Fruit fly (Drosophila melanogaster) whole organism, embryonic: Measurements from ENCODE around the gene Amacr.

ENCODE experiments used
- Atf-2 ChIP-seq: fragments of 200-800 bp; sonication (Bioruptor generic); optimal IDR thresholded peaks from 2 replicates; lab custom pipeline; 2016; ENCODE audit warnings: missing biosample characterization, missing genetic modification characterization
- B-H2 ChIP-seq: fragments of 200-800 bp; sonication (Bioruptor generic); optimal IDR thresholded peaks from 2 replicates; lab custom pipeline; 2018; ENCODE audit warnings: missing biosample characterization, mild to moderate bottlenecking, missing genetic modification characterization
- CG11093 ChIP-seq: fragments of 200-800 bp; sonication (Bioruptor generic); IDR thresholded peaks from 3 replicates; pipeline ENCODE4 v1.3.6; 2022; ENCODE audit warnings: missing biosample characterization, missing genetic modification characterization
- CG12155 ChIP-seq: fragments of 200-800 bp; sonication (Bioruptor generic); optimal IDR thresholded peaks from 3 replicates; lab custom pipeline; 2016; ENCODE audit warnings: missing biosample characterization, missing genetic modification characterization
- CG13894 ChIP-seq: fragments of 200-800 bp; sonication (Bioruptor generic); optimal IDR thresholded peaks from 3 replicates; lab custom pipeline; 2018; ENCODE audit warnings: missing biosample characterization, mild to moderate bottlenecking, missing genetic modification characterization, moderate library complexity
- CG14014 ChIP-seq: fragments of 200-800 bp; sonication (Bioruptor generic); IDR thresholded peaks from 2 replicates; pipeline ENCODE4 v1.3.6; 2022; ENCODE audit warnings: missing biosample characterization, missing genetic modification characterization
- CG14050 ChIP-seq: fragments of 200-800 bp; sonication (Bioruptor generic); IDR thresholded peaks from 3 replicates; pipeline ENCODE4 v1.3.6; 2022; ENCODE audit warnings: missing biosample characterization, missing genetic modification characterization
- CG14860 ChIP-seq: fragments of 200-800 bp; sonication (Bioruptor generic); IDR thresholded peaks from 3 replicates; pipeline ENCODE4 v1.3.6; 2022; ENCODE audit warnings: missing biosample characterization, missing genetic modification characterization; ENCODE audit not compliant: partially characterized antibody
- CG1647 ChIP-seq: fragments of 200-800 bp; sonication (Bioruptor generic); optimal IDR thresholded peaks from 3 replicates; lab custom pipeline; 2016; ENCODE audit warnings: missing biosample characterization, missing genetic modification characterization
- CG17186 ChIP-seq: fragments of 200-800 bp; sonication (Bioruptor generic); optimal IDR thresholded peaks from 3 replicates; lab custom pipeline; 2017; ENCODE audit warnings: missing biosample characterization, missing genetic modification reagents, missing genetic modification characterization
- CG17829 ChIP-seq: fragments of 200-800 bp; optimal IDR thresholded peaks from 2 replicates; lab custom pipeline; 2019; ENCODE audit warnings: missing biosample characterization, mild to moderate bottlenecking, missing genetic modification characterization, moderate library complexity
- CG30020 ChIP-seq: fragments of 200-800 bp; optimal IDR thresholded peaks from 2 replicates; lab custom pipeline; 2019; ENCODE audit warnings: missing biosample characterization, mild to moderate bottlenecking, missing genetic modification characterization, moderate library complexity
- CG3407 ChIP-seq: fragments of 200-800 bp; sonication (Bioruptor generic); optimal IDR thresholded peaks from 2 replicates; lab custom pipeline; 2018; ENCODE audit warnings: missing biosample characterization, mild to moderate bottlenecking, missing genetic modification characterization
- CG4617 ChIP-seq: fragments of 200-800 bp; sonication (Bioruptor generic); optimal IDR thresholded peaks from 3 replicates; lab custom pipeline; 2016; ENCODE audit warnings: missing biosample characterization, missing genetic modification characterization, borderline replicate concordance
- CG5245 ChIP-seq: fragments of 200-800 bp; sonication (Bioruptor generic); optimal IDR thresholded peaks from 3 replicates; lab custom pipeline; 2016; ENCODE audit warnings: missing biosample characterization, missing genetic modification characterization
- CG8290 ChIP-seq, 3 experiments: fragments of 200-800 bp; sonication (Bioruptor generic); optimal IDR thresholded peaks; 2 replicates each; lab custom pipeline; 2016 to 2019; ENCODE audit warnings: missing biosample characterization in 3 of 3, missing genetic modification characterization in 3 of 3, mild to moderate bottlenecking in 2 of 3, moderate library complexity in 1 of 3
- CoRest ChIP-seq: fragments of 200-800 bp; sonication (Bioruptor generic); optimal IDR thresholded peaks from 3 replicates; lab custom pipeline; 2018; ENCODE audit warnings: missing biosample characterization, mild to moderate bottlenecking, missing genetic modification characterization, moderate library complexity
- Dref ChIP-seq: fragments of 200-800 bp; sonication (Bioruptor generic); IDR thresholded peaks from 2 replicates; pipeline ENCODE4 v1.3.6; 2022; ENCODE audit warnings: missing biosample characterization, missing genetic modification characterization
- E2f2 ChIP-seq: fragments of 200-800 bp; sonication (Bioruptor generic); IDR thresholded peaks from 2 replicates; pipeline ENCODE4 v1.3.6; 2022; ENCODE audit warnings: missing biosample characterization, missing genetic modification characterization
- Ets97D ChIP-seq: fragments of 200-800 bp; sonication (Bioruptor generic); optimal IDR thresholded peaks from 3 replicates; lab custom pipeline; 2016; ENCODE audit warnings: missing biosample characterization, missing genetic modification characterization
- Fer2 ChIP-seq: fragments of 200-800 bp; sonication (Bioruptor generic); optimal IDR thresholded peaks from 2 replicates; lab custom pipeline; 2018; ENCODE audit warnings: missing biosample characterization, mild to moderate bottlenecking, missing genetic modification characterization, moderate library complexity
- Gug ChIP-seq: fragments of 200-800 bp; sonication (Bioruptor generic); IDR thresholded peaks from 4 replicates; pipeline ENCODE4 v1.3.6; 2022; ENCODE audit warnings: missing biosample characterization, missing genetic modification characterization
- HLH4C ChIP-seq: fragments of 200-800 bp; sonication (Bioruptor generic); IDR thresholded peaks from 3 replicates; pipeline ENCODE4 v1.3.6; 2022; ENCODE audit warnings: missing biosample characterization, missing genetic modification characterization; ENCODE audit not compliant: partially characterized antibody
- Hr78 ChIP-seq, 2 experiments: fragments of 200-800 bp in 1 of 2; fragments of >200 bp in 1 of 2; sonication (Bioruptor generic) in 1 of 2; optimal IDR thresholded peaks; 2 replicates each; lab custom pipeline; 2017 to 2019; ENCODE audit warnings: missing biosample characterization in 2 of 2, missing genetic modification characterization in 2 of 2, mild to moderate bottlenecking in 1 of 2, moderate library complexity in 1 of 2
- Hsf ChIP-seq: fragments of 200-800 bp; sonication (Bioruptor generic); optimal IDR thresholded peaks from 3 replicates; lab custom pipeline; 2016; ENCODE audit warnings: missing biosample characterization, missing genetic modification characterization
- Lhr ChIP-seq: fragments of 200-800 bp; sonication (Bioruptor generic); optimal IDR thresholded peaks from 3 replicates; lab custom pipeline; 2017; ENCODE audit warnings: mild to moderate bottlenecking, missing biosample characterization, missing genetic modification reagents, missing genetic modification characterization
- Myb ChIP-seq: fragments of 200-800 bp; sonication (Bioruptor generic); optimal IDR thresholded peaks from 2 replicates; lab custom pipeline; 2016; ENCODE audit warnings: missing biosample characterization, missing genetic modification characterization
- NK7.1 ChIP-seq: fragments of 200-800 bp; sonication (Bioruptor generic); optimal IDR thresholded peaks from 3 replicates; lab custom pipeline; 2016; ENCODE audit warnings: missing biosample characterization, missing genetic modification characterization
- Ptx1 ChIP-seq: fragments of 200-800 bp; sonication (Bioruptor generic); IDR thresholded peaks from 2 replicates; pipeline ENCODE4 v1.3.6; 2022; ENCODE audit warnings: missing biosample characterization, missing genetic modification characterization
- Xbp1 ChIP-seq: fragments of 200-800 bp; sonication (Bioruptor generic); optimal IDR thresholded peaks from 3 replicates; lab custom pipeline; 2016; ENCODE audit warnings: missing biosample characterization, mild to moderate bottlenecking, missing genetic modification characterization
- YL-1 ChIP-seq: fragments of 200-800 bp; sonication (Bioruptor generic); optimal IDR thresholded peaks from 3 replicates; lab custom pipeline; 2017; ENCODE audit warnings: missing biosample characterization, mild to moderate bottlenecking, missing genetic modification characterization
- amos ChIP-seq: fragments of 200-800 bp; sonication (Bioruptor generic); IDR thresholded peaks from 2 replicates; pipeline ENCODE4 v1.3.6; 2022; ENCODE audit warnings: missing biosample characterization, missing genetic modification characterization; ENCODE audit not compliant: partially characterized antibody
- ash1 ChIP-seq: fragments of 200-800 bp; sonication (Bioruptor generic); optimal IDR thresholded peaks from 2 replicates; lab custom pipeline; 2018; ENCODE audit warnings: missing biosample characterization, mild to moderate bottlenecking, missing genetic modification characterization
- bbx ChIP-seq: fragments of 200-800 bp; sonication (Bioruptor generic); IDR thresholded peaks from 2 replicates; pipeline ENCODE4 v1.3.6; 2022; ENCODE audit warnings: missing biosample characterization, missing genetic modification characterization; ENCODE audit not compliant: partially characterized antibody
- bsh ChIP-seq, 2 experiments: fragments of 200-800 bp; sonication (Bioruptor generic); optimal IDR thresholded peaks; 2 replicates each; lab custom pipeline; 2017 to 2018; ENCODE audit warnings: mild to moderate bottlenecking in 2 of 2, missing biosample characterization in 2 of 2, missing genetic modification characterization in 2 of 2, moderate library complexity in 1 of 2
- cas ChIP-seq: fragments of 200-800 bp; sonication (Bioruptor generic); IDR thresholded peaks from 2 replicates; pipeline ENCODE4 v1.3.6; 2022; ENCODE audit warnings: missing biosample characterization, missing genetic modification characterization
- dpn ChIP-seq, 2 experiments: fragments of 200-800 bp; sonication (Bioruptor generic); optimal IDR thresholded peaks; 3 replicates each; lab custom pipeline; 2016; ENCODE audit warnings: missing biosample characterization in 2 of 2, missing genetic modification characterization in 2 of 2
- emc ChIP-seq: fragments of 200-800 bp; sonication (Bioruptor generic); optimal IDR thresholded peaks from 2 replicates; lab custom pipeline; 2016; ENCODE audit warnings: missing biosample characterization, missing genetic modification characterization
- exex ChIP-seq: fragments of 200-800 bp; sonication (Bioruptor generic); optimal IDR thresholded peaks from 4 replicates; lab custom pipeline; 2018; ENCODE audit warnings: missing biosample characterization, mild to moderate bottlenecking, missing genetic modification characterization, moderate library complexity
- gce ChIP-seq: fragments of 200-800 bp; sonication (Bioruptor generic); IDR thresholded peaks from 3 replicates; pipeline ENCODE4 v1.3.6; 2022; ENCODE audit warnings: missing biosample characterization, missing genetic modification characterization
- gfzf ChIP-seq: fragments of 200-800 bp; sonication (Bioruptor generic); optimal IDR thresholded peaks from 2 replicates; lab custom pipeline; 2016; ENCODE audit warnings: missing biosample characterization, mild to moderate bottlenecking, missing genetic modification characterization, moderate library complexity
- grau ChIP-seq: fragments of 200-800 bp; optimal IDR thresholded peaks from 3 replicates; lab custom pipeline; 2019; ENCODE audit warnings: missing biosample characterization, mild to moderate bottlenecking, missing genetic modification characterization, moderate library complexity
- kay ChIP-seq: fragments of 200-800 bp; sonication (Bioruptor generic); optimal IDR thresholded peaks from 2 replicates; lab custom pipeline; 2016; ENCODE audit warnings: missing biosample characterization, missing genetic modification characterization
- nerfin-2 ChIP-seq: fragments of 200-800 bp; sonication (Bioruptor generic); IDR thresholded peaks from 2 replicates; pipeline ENCODE4 v1.3.6; 2022; ENCODE audit warnings: missing biosample characterization, missing genetic modification characterization; ENCODE audit not compliant: partially characterized antibody
- p53 ChIP-seq: fragments of 200-800 bp; sonication (Bioruptor generic); optimal IDR thresholded peaks from 2 replicates; lab custom pipeline; 2016; ENCODE audit warnings: missing biosample characterization, missing genetic modification characterization
- pzg ChIP-seq: fragments of 200-800 bp; sonication (Bioruptor generic); optimal IDR thresholded peaks from 3 replicates; lab custom pipeline; 2018; ENCODE audit warnings: missing biosample characterization, mild to moderate bottlenecking, missing genetic modification characterization, moderate library complexity
- sd ChIP-seq: fragments of 200-800 bp; sonication (Bioruptor generic); optimal IDR thresholded peaks from 3 replicates; lab custom pipeline; 2018; ENCODE audit warnings: missing biosample characterization, mild to moderate bottlenecking, missing genetic modification characterization, moderate library complexity
- sna ChIP-seq: fragments of 200-800 bp; sonication (Bioruptor generic); IDR thresholded peaks from 2 replicates; pipeline ENCODE4 v1.3.6; 2022; ENCODE audit warnings: missing biosample characterization, missing genetic modification characterization; ENCODE audit not compliant: partially characterized antibody
- stwl ChIP-seq: fragments of 200-800 bp; sonication (Bioruptor generic); optimal IDR thresholded peaks from 3 replicates; lab custom pipeline; 2018; ENCODE audit warnings: missing biosample characterization, mild to moderate bottlenecking, missing genetic modification characterization, moderate library complexity
- ttk ChIP-seq: fragments of 200-800 bp; sonication (Bioruptor generic); IDR thresholded peaks from 2 replicates; pipeline ENCODE4 v2.1.2; 2022; ENCODE audit warnings: missing biosample characterization, missing genetic modification characterization

Gene Amacr

dm6 chr2L:20734687-20735088, 17.5 kb downstream of the Amacr start (continued):
- TF ChIP-seq Ets97D (GFP tag; lab: Kevin White, UChicago): no peak
- TF ChIP-seq CG13894 (tag; lab: Kevin White, UChicago): no peak
- no peak for TF ChIP-seq gfzf (GFP tag; lab: Kevin White, UChicago)
- no peak for TF ChIP-seq CoRest (tag; lab: Kevin White, UChicago)
- TF ChIP-seq HLH4C: peak; percentile 81
- no peak for TF ChIP-seq CG1647 (GFP tag; lab: Kevin White, UChicago)
- peak; percentile 58; the same call in 1 of the 2 replicates for TF ChIP-seq bbx (GFP tag; lab: Robert Waterston, UW)
- no peak for TF ChIP-seq CG11093
- peak; percentile 0 for TF ChIP-seq CG30020 (tag; lab: Kevin White, UChicago)
- peak; percentile 26 for TF ChIP-seq pzg (GFP tag; lab: Kevin White, UChicago)
- no peak for TF ChIP-seq exex (tag; lab: Kevin White, UChicago)
- no peak for TF ChIP-seq CG14014 (GFP tag; lab: Robert Waterston, UW)
- TF ChIP-seq amos: peak; percentile 58
- no peak for TF ChIP-seq CG3407 (GFP tag; lab: Kevin White, UChicago)
- peak; percentile 73 for TF ChIP-seq CG14860
- peak; percentile 15; the same call in 1 of the 2 replicates for TF ChIP-seq E2f2
- no peak for TF ChIP-seq YL-1
- TF ChIP-seq sna (GFP tag; lab: Robert Waterston, UW): 0 out of 2 replicates have a peak, but pooled peaks have one; percentile 38
- TF ChIP-seq kay (GFP tag; lab: Kevin White, UChicago): no peak
- no peak for TF ChIP-seq Atf-2
- no peak for TF ChIP-seq emc (GFP tag; lab: Kevin White, UChicago)
- TF ChIP-seq ttk (GFP tag; lab: Robert Waterston, UW): no peak
- TF ChIP-seq CG8290 (GFP tag; optimal IDR thresholded peaks at IDR 0.05; lab: Kevin White, UChicago): no peak
- no peak for TF ChIP-seq CG8290 (tag; optimal IDR thresholded peaks at IDR 0.05; lab: Kevin White, UChicago)
- TF ChIP-seq CG4617 (GFP tag; lab: Kevin White, UChicago): peak; percentile 52
- TF ChIP-seq sd (tag; lab: Kevin White, UChicago): no peak
- TF ChIP-seq CG5245 (GFP tag; lab: Kevin White, UChicago): no peak
- TF ChIP-seq stwl (tag; lab: Kevin White, UChicago): peak; percentile 34
- TF ChIP-seq Lhr (GFP tag; lab: Kevin White, UChicago): no peak
- no peak for TF ChIP-seq CG12155 (GFP tag; lab: Kevin White, UChicago)
- no peak for TF ChIP-seq grau (tag; lab: Kevin White, UChicago)
- TF ChIP-seq Myb (GFP tag; lab: Kevin White, UChicago): peak; percentile 54
- no peak for TF ChIP-seq Hsf
- no peak for TF ChIP-seq CG17186 (GFP tag; lab: Kevin White, UChicago)
- no peak for TF ChIP-seq cas
- TF ChIP-seq ash1 (GFP tag; lab: Kevin White, UChicago): no peak
- TF ChIP-seq p53 (GFP tag; lab: Kevin White, UChicago): no peak
- TF ChIP-seq B-H2 (GFP tag; lab: Kevin White, UChicago): no peak

dm6 chr2L:20734066-20734686, 18.0 kb downstream of the Amacr start, which contains the start of gene TM9SF2:
TM9SF2 (minus strand) TSS chr2L:20734309.
- TF ChIP-seq Hr78 (GFP tag; optimal IDR thresholded peaks at IDR 0.05; lab: Kevin White, UChicago): no peak
- TF ChIP-seq CoRest (tag; lab: Kevin White, UChicago): peak; percentile 60
- peak; percentile 46 for TF ChIP-seq Dref (GFP tag; lab: Robert Waterston, UW)
- 0 out of 3 replicates have a peak, but pooled peaks have one; percentile 10 for TF ChIP-seq gce (GFP tag; lab: Robert Waterston, UW)
- peak in 1 of 2 experiments; percentile 11 for TF ChIP-seq dpn (GFP tag; optimal IDR thresholded peaks at IDR 0.05; lab: Kevin White, UChicago)
- TF ChIP-seq nerfin-2 (GFP tag; lab: Robert Waterston, UW): no peak
- TF ChIP-seq CG14050 (GFP tag; lab: Robert Waterston, UW): no peak
- TF ChIP-seq CG17829: peak; percentile 14
- TF ChIP-seq Ptx1 (GFP tag; lab: Robert Waterston, UW): 0 out of 2 replicates have a peak, but pooled peaks have one; percentile 34
- no peak for TF ChIP-seq bsh (GFP tag; optimal IDR thresholded peaks at IDR 0.05; lab: Kevin White, UChicago)
- peak; percentile 47; the same call in 3 of the 4 replicates for TF ChIP-seq Gug
- TF ChIP-seq Xbp1: peak; percentile 66
- no peak for TF ChIP-seq NK7.1 (GFP tag; lab: Kevin White, UChicago)
- TF ChIP-seq Fer2 (tag; lab: Kevin White, UChicago): no peak
